Worm (Caenorhabditis elegans): Measurements from ENCODE around the gene C08A9.10.
"Not testable (repeated sequence)": the region's sequence is repeated elsewhere in the genome, so short reads cannot be mapped to it uniquely, and the experiment has no call there.

The C08A9.10 gene

ce11 chrX:17107670-17108069 is 26.7 kb downstream of the C08A9.10 start, which contains the start of gene lido-4:
lido-4 (minus strand) TSS chrX:17107770.
- TF ChIP-seq ceh-30 (tag; optimal IDR thresholded peaks at IDR 0.05): no peak
- no peak for TF ChIP-seq elt-4 (tag; optimal IDR thresholded peaks at IDR 0.05)
- no peak for TF ChIP-seq ets-4 (tag; optimal IDR thresholded peaks at IDR 0.05)
- TF ChIP-seq pros-1 (tag; optimal IDR thresholded peaks at IDR 0.05): no peak
- TF ChIP-seq nfya-1 (tag; optimal IDR thresholded peaks at IDR 0.05): no peak
- TF ChIP-seq ceh-45 (GFP tag; IDR thresholded peaks at IDR 0.05): no peak
- TF ChIP-seq hlh-15 (tag; optimal IDR thresholded peaks at IDR 0.05): no peak
- no peak for TF ChIP-seq ahr-1 (tag; optimal IDR thresholded peaks at IDR 0.05)
- no peak for TF ChIP-seq hlh-6 (tag; optimal IDR thresholded peaks at IDR 0.05)

- no peak for TF ChIP-seq T23F11.4 (GFP tag; optimal IDR thresholded peaks at IDR 0.05)
- TF ChIP-seq nfya-1 (tag; optimal IDR thresholded peaks at IDR 0.05): no peak
- no peak for TF ChIP-seq ama-1 (optimal IDR thresholded peaks at IDR 0.05)
- no peak for TF ChIP-seq mec-3 (tag; optimal IDR thresholded peaks at IDR 0.05; ENCODE audit: borderline replicate concordance)
- no peak for TF ChIP-seq hlh-30 (tag; optimal IDR thresholded peaks at IDR 0.05; ENCODE audit: insufficient read depth)
- TF ChIP-seq rnt-1 (tag; optimal IDR thresholded peaks at IDR 0.05): no peak
- TF ChIP-seq elt-4 (tag; optimal IDR thresholded peaks at IDR 0.05): no peak
- TF ChIP-seq ceh-48 (tag; optimal IDR thresholded peaks at IDR 0.05): no peak
- no peak for TF ChIP-seq zip-5 (tag; optimal IDR thresholded peaks at IDR 0.05)
These were observed 29.6 kb downstream of the C08A9.10 start, which contains the start of gene lido-5 for ce11 chrX:17110555-17110954. lido-5 (minus strand) TSS chrX:17110655.

- TF ChIP-seq pax-1 (tag; optimal IDR thresholded peaks at IDR 0.05) (no peak), pat-9 (tag; optimal IDR thresholded peaks at IDR 0.05) (no peak), fax-1 (tag; optimal IDR thresholded peaks at IDR 0.05) (no peak), Y22D7AL.16 (tag; optimal IDR thresholded peaks at IDR 0.05) (no peak)
These were observed 34.1 kb downstream of the C08A9.10 start, which contains the start of gene lido-6 for ce11 chrX:17115089-17115488. lido-6 (minus strand) TSS chrX:17115189.

- not testable (repeated sequence) for TF ChIP-seq ceh-48 (tag; optimal IDR thresholded peaks at IDR 0.05); unc-55 (GFP tag; optimal IDR thresholded peaks at IDR 0.05); fkh-6 (tag; optimal IDR thresholded peaks at IDR 0.05)
These were observed 36.4 kb downstream of the C08A9.10 start, which contains the start of gene K09E3.2 for ce11 chrX:17117359-17117758. K09E3.2 (plus strand) TSS chrX:17117659.
